Worm (Caenorhabditis elegans) whole organism, mixed stage, embryonic: ENCODE results near the gene F52E10.2.

Experiments used
- bed-3 ChIP-seq: fragments of 200-800 bp; sonication (Bioruptor generic); optimal IDR thresholded peaks from 3 replicates; lab custom pipeline; 2018; ENCODE audit warnings: mild to moderate bottlenecking, missing genetic modification characterization, moderate library complexity, missing compliant biosample characterization
- blmp-1 ChIP-seq: fragments of 150-350 bp; optimal IDR thresholded peaks from 2 replicates; lab custom pipeline; 2014; ENCODE audit warnings: missing biosample characterization, missing genetic modification characterization
- lin-13 ChIP-seq: fragments of 150-350 bp; optimal IDR thresholded peaks from 2 replicates; lab custom pipeline; 2014; ENCODE audit warnings: missing biosample characterization, missing genetic modification characterization
- tbx-8 ChIP-seq: fragments of 200-800 bp; sonication (Bioruptor generic); optimal IDR thresholded peaks from 2 replicates; lab custom pipeline; 2018; ENCODE audit warnings: mild to moderate bottlenecking, missing genetic modification characterization, moderate library complexity, missing compliant biosample characterization
- unc-62 ChIP-seq: fragments of 150-350 bp; optimal IDR thresholded peaks from 2 replicates; lab custom pipeline; 2014; ENCODE audit warnings: missing biosample characterization, missing genetic modification reagents, missing genetic modification characterization
- ztf-11 ChIP-seq: fragments of 150-350 bp; optimal IDR thresholded peaks from 2 replicates; lab custom pipeline; 2014; ENCODE audit warnings: missing biosample characterization, missing genetic modification characterization

DNA sequence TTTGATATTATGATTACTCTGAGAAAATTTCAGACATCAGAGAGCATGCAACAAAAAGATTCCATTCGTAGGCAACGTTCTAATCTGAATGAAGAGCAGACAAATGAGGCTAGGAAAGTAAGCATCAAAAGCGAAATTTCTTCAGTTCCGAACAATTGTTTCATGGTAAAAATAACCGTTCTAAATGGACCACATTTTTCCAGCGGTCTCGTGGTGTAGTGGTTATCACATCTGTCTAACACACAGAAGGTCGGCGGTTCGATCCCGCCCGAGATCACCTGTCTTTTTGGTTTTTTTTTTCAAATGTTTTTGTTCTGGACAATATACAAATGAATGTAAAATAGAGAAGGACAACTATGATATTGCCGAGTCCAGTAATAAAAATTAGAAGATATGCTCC lies 16.9 kb upstream of the F52E10.2 start, which contains the start of gene twk-21:
- TF ChIP-seq bed-3, result no peak
- no peak for TF ChIP-seq blmp-1 (tag; lab: Kevin White, UChicago)
- TF ChIP-seq unc-62 (GFP tag; lab: Kevin White, UChicago), result no peak
- TF ChIP-seq ztf-11 (tag; lab: Kevin White, UChicago), result no peak
- TF ChIP-seq tbx-8 (GFP tag; lab: Kevin White, UChicago), result no peak
- TF ChIP-seq lin-13 (tag; lab: Kevin White, UChicago), result no peak
